Worm (Caenorhabditis elegans) whole organism, late embryonic: ENCODE results near the gene mnp-1.

Experiments
- ahr-1 ChIP-seq: sonication (generic microtip); optimal IDR thresholded peaks from 2 replicates; lab custom pipeline; 2016; ENCODE audit warnings: missing genetic modification characterization, missing compliant biosample characterization
- fkh-10 ChIP-seq: fragments of 150-350 bp; optimal IDR thresholded peaks from 2 replicates; lab custom pipeline; 2014; ENCODE audit warnings: missing biosample characterization, missing genetic modification reagents, missing genetic modification characterization
- hlh-15 ChIP-seq: sonication (generic microtip); optimal IDR thresholded peaks from 2 replicates; lab custom pipeline; 2016; ENCODE audit warnings: missing genetic modification characterization, missing compliant biosample characterization
- lin-11 ChIP-seq: fragments of 200-800 bp; sonication (Bioruptor generic); optimal IDR thresholded peaks from 2 replicates; lab custom pipeline; 2018; ENCODE audit warnings: mild to moderate bottlenecking, missing genetic modification characterization, missing compliant biosample characterization
- sox-2 ChIP-seq: fragments of 200-800 bp; sonication (Bioruptor generic); IDR thresholded peaks from 2 replicates; pipeline ENCODE4 v1.3.6; 2022; ENCODE audit warnings: missing genetic modification reagents, missing genetic modification characterization, missing compliant biosample characterization
- tbx-2 ChIP-seq: sonication (generic microtip); optimal IDR thresholded peaks from 2 replicates; lab custom pipeline; 2016; ENCODE audit warnings: missing genetic modification characterization, missing compliant biosample characterization

DNA sequence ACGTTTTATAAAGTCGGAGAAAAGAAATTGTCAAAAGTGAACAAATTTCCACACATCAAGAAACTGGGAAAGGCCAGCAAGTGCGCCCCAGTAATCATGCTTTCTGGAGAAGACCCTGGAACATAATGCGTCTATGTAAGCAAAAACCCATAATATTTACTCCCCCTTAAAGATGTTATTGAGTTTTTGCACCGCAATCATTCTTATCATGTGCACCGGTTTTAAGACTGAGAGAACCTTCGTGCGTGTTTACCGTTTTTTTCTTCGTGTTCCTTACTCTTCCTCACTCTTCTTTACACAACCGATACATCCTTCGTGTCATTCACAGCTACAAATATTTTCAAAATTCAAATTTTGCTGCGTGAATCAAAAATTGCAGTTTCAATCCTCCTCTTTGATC, 16.5 kb downstream of the mnp-1 start:
- TF ChIP-seq fkh-10 (GFP tag; lab: Kevin White, UChicago) (no peak), lin-11 (tag; lab: Kevin White, UChicago) (no peak), hlh-15 (tag; lab: Kevin White, UChicago) (no peak), tbx-2 (no peak), ahr-1 (tag; lab: Kevin White, UChicago) (no peak), sox-2 (GFP tag; lab: Robert Waterston, UW) (no peak)
